Worm (Caenorhabditis elegans) whole organism, midembryonic: Measurements from ENCODE around the gene sek-5.

Experiments used
- T22C8.4 ChIP-seq: fragments of 200-800 bp; sonication (Bioruptor generic); IDR thresholded peaks from 2 replicates; pipeline ENCODE4 v1.3.6; 2022; ENCODE audit warnings: missing genetic modification characterization, missing compliant biosample characterization
- cog-1 ChIP-seq: sonication (generic microtip); optimal IDR thresholded peaks from 2 replicates; lab custom pipeline; 2016; ENCODE audit warnings: missing genetic modification characterization, missing compliant biosample characterization
- flt-1 ChIP-seq: fragments of 200-800 bp; sonication (Bioruptor generic); IDR thresholded peaks from 2 replicates; pipeline ENCODE4 v1.3.6; 2022; ENCODE audit warnings: missing genetic modification characterization, missing compliant biosample characterization
- klf-2 ChIP-seq: fragments of 200-800 bp; sonication (Bioruptor generic); conservative IDR thresholded peaks from 2 replicates; pipeline ENCODE4 v1.3.6; 2022; ENCODE audit warnings: missing genetic modification reagents, missing genetic modification characterization, missing compliant biosample characterization
- med-1 ChIP-seq: sonication (generic microtip); optimal IDR thresholded peaks from 2 replicates; lab custom pipeline; 2017; ENCODE audit warnings: missing genetic modification characterization, mild to moderate bottlenecking, missing compliant biosample characterization, antibody characterized with exemption, missing genetic modification reagents; ENCODE audit not compliant: insufficient read depth
- ref-1 ChIP-seq: fragments of 200-800 bp; sonication (Bioruptor generic); conservative IDR thresholded peaks from 2 replicates; pipeline ENCODE4 v1.3.6; 2022; ENCODE audit warnings: missing genetic modification reagents, missing genetic modification characterization, missing compliant biosample characterization
- tab-1 ChIP-seq: fragments of 200-800 bp; sonication (Bioruptor generic); IDR thresholded peaks from 2 replicates; pipeline ENCODE4 v1.3.6; 2022; ENCODE audit warnings: missing genetic modification characterization, missing compliant biosample characterization
- ztf-23 ChIP-seq: fragments of 200-800 bp; sonication (Bioruptor generic); IDR thresholded peaks from 2 replicates; pipeline ENCODE4 v1.3.6; 2022; ENCODE audit warnings: missing genetic modification reagents, missing genetic modification characterization, missing compliant biosample characterization
- ztf-29 ChIP-seq: fragments of 200-800 bp; sonication (Bioruptor generic); IDR thresholded peaks from 2 replicates; pipeline ENCODE4 v1.3.6; 2022; ENCODE audit warnings: missing genetic modification reagents, missing genetic modification characterization, missing compliant biosample characterization

The sek-5 gene

ce11 chrX:5344287-5344686 lies 33.1 kb upstream of the sek-5 start, which contains the start of gene C26B9.1:
TSS of gene C26B9.1 (plus strand) at chrX:5344587.
- TF ChIP-seq cog-1 (tag; lab: Kevin White, UChicago) (no peak), T22C8.4 (no peak), med-1 (GFP tag; lab: Kevin White, UChicago) (no peak), ztf-23 (GFP tag; lab: Robert Waterston, UW) (no peak), flt-1 (no peak), ztf-29 (no peak)

ce11 chrX:5346303-5346702 lies 31.1 kb upstream of the sek-5 start:
- TF ChIP-seq T22C8.4 (no peak), ztf-29 (no peak)

ce11 chrX:5347856-5348255 lies 29.6 kb upstream of the sek-5 start:
- TF ChIP-seq ztf-23 (GFP tag; lab: Robert Waterston, UW) (no peak), cog-1 (tag; lab: Kevin White, UChicago) (no peak), flt-1 (no peak), tab-1 (GFP tag; lab: Robert Waterston, UW) (no peak), klf-2 (GFP tag; lab: Robert Waterston, UW) (no peak), T22C8.4 (no peak), med-1 (GFP tag; lab: Kevin White, UChicago) (no peak), ztf-29 (no peak), ref-1 (no peak)

- no peak for TF ChIP-seq ztf-29
- TF ChIP-seq klf-2 (GFP tag; lab: Robert Waterston, UW), result no peak
- no peak for TF ChIP-seq ztf-23 (GFP tag; lab: Robert Waterston, UW)
- TF ChIP-seq cog-1 (tag; lab: Kevin White, UChicago), result no peak
- no peak for TF ChIP-seq ref-1
Measured at ce11 chrX:5348529-5349148, 28.8 kb upstream of the sek-5 start, which contains the start of gene syx-3. TSS of gene syx-3 (plus strand) at chrX:5349098.

- TF ChIP-seq klf-2 (GFP tag; lab: Robert Waterston, UW) (0 out of 2 replicates have a peak, but pooled peaks have one; percentile 9), flt-1 (peak; percentile 57; the same call in 1 of the 2 replicates), ref-1 (no peak), T22C8.4 (no peak), tab-1 (GFP tag; lab: Robert Waterston, UW) (no peak), ztf-29 (no peak), ztf-23 (GFP tag; lab: Robert Waterston, UW) (peak; percentile 72; the same call in 1 of the 2 replicates)
Measured at ce11 chrX:5354022-5354876, 23.2 kb upstream of the sek-5 start, which contains the start of gene pfn-2. TSS of gene pfn-2 (minus strand) at chrX:5354072.

- TF ChIP-seq ztf-29 (no peak), cog-1 (tag; lab: Kevin White, UChicago) (no peak), ztf-23 (GFP tag; lab: Robert Waterston, UW) (no peak), med-1 (GFP tag; lab: Kevin White, UChicago) (no peak), tab-1 (GFP tag; lab: Robert Waterston, UW) (no peak), ref-1 (no peak), klf-2 (GFP tag; lab: Robert Waterston, UW) (no peak)
Measured at ce11 chrX:5355253-5355652, 22.2 kb upstream of the sek-5 start.

ce11 chrX:5360682-5361081 lies 16.7 kb upstream of the sek-5 start:
- TF ChIP-seq ztf-23 (GFP tag; lab: Robert Waterston, UW) (no peak), cog-1 (tag; lab: Kevin White, UChicago) (peak; percentile 23)

- TF ChIP-seq T22C8.4 (no peak), ztf-23 (GFP tag; lab: Robert Waterston, UW) (no peak), med-1 (GFP tag; lab: Kevin White, UChicago) (no peak), klf-2 (GFP tag; lab: Robert Waterston, UW) (no peak), tab-1 (GFP tag; lab: Robert Waterston, UW) (no peak), ztf-29 (no peak), ref-1 (no peak), cog-1 (tag; lab: Kevin White, UChicago) (no peak), flt-1 (no peak)
Measured at ce11 chrX:5364222-5364621, 13.2 kb upstream of the sek-5 start, which contains the start of gene chtl-1. TSS of gene chtl-1 (minus strand) at chrX:5364322.

ce11 chrX:5365437-5365836 lies 12.0 kb upstream of the sek-5 start, which contains the start of gene F35C8.5:
TSS of gene F35C8.5 (plus strand) at chrX:5365813.
- TF ChIP-seq cog-1 (tag; lab: Kevin White, UChicago), result no peak
- TF ChIP-seq tab-1 (GFP tag; lab: Robert Waterston, UW), result no peak
- no peak for TF ChIP-seq flt-1
- no peak for TF ChIP-seq T22C8.4
- TF ChIP-seq ztf-29, result no peak
- no peak for TF ChIP-seq klf-2 (GFP tag; lab: Robert Waterston, UW)
- TF ChIP-seq ref-1, result no peak

- TF ChIP-seq med-1 (GFP tag; lab: Kevin White, UChicago) (no peak), ref-1 (no peak), ztf-23 (GFP tag; lab: Robert Waterston, UW) (no peak)
Measured at ce11 chrX:5366613-5367012, 10.8 kb upstream of the sek-5 start.
